Fruit fly (Drosophila melanogaster) whole organism, embryonic: ENCODE measurements around the gene Exn.

Experiments used
- ATbp ChIP-seq: fragments of 200-800 bp; sonication (Bioruptor generic); optimal IDR thresholded peaks from 2 replicates; lab custom pipeline; 2017; ENCODE audit warnings: missing biosample characterization, mild to moderate bottlenecking, missing genetic modification characterization, missing genetic modification reagents
- Atf3 ChIP-seq: fragments of 200-800 bp; sonication (Bioruptor generic); optimal IDR thresholded peaks from 3 replicates; lab custom pipeline; 2016; ENCODE audit warnings: missing biosample characterization, missing genetic modification characterization
- BEAF-32 ChIP-seq: fragments of 200-800 bp; sonication (Bioruptor generic); optimal IDR thresholded peaks from 3 replicates; lab custom pipeline; 2017; ENCODE audit warnings: missing biosample characterization, missing genetic modification characterization, mild to moderate bottlenecking, moderate library complexity, missing genetic modification reagents
- CG10274 ChIP-seq: fragments of 200-800 bp; sonication (Bioruptor generic); optimal IDR thresholded peaks from 3 replicates; lab custom pipeline; 2017; ENCODE audit warnings: missing biosample characterization, mild to moderate bottlenecking, missing genetic modification characterization
- CG10431 ChIP-seq: fragments of 200-800 bp; sonication (Bioruptor generic); optimal IDR thresholded peaks from 3 replicates; lab custom pipeline; 2018; ENCODE audit warnings: missing biosample characterization, mild to moderate bottlenecking, missing genetic modification characterization
- CG12942 ChIP-seq: fragments of 200-800 bp; sonication (Bioruptor generic); optimal IDR thresholded peaks from 3 replicates; lab custom pipeline; 2016; ENCODE audit warnings: missing biosample characterization, missing genetic modification characterization
- CG13775 ChIP-seq: fragments of 200-800 bp; sonication (Bioruptor generic); optimal IDR thresholded peaks from 3 replicates; lab custom pipeline; 2017; ENCODE audit warnings: missing biosample characterization, mild to moderate bottlenecking, missing genetic modification characterization
- CG14667 ChIP-seq: fragments of 200-800 bp; sonication (Bioruptor generic); IDR thresholded peaks from 2 replicates; pipeline ENCODE4 v1.3.6; 2022; ENCODE audit warnings: missing biosample characterization, missing genetic modification characterization
- CG1647 ChIP-seq: fragments of 200-800 bp; sonication (Bioruptor generic); optimal IDR thresholded peaks from 3 replicates; lab custom pipeline; 2016; ENCODE audit warnings: missing biosample characterization, missing genetic modification characterization
- CG16813 ChIP-seq: fragments of 200-800 bp; sonication (Bioruptor generic); IDR thresholded peaks from 3 replicates; pipeline ENCODE4 v1.3.6; 2022; ENCODE audit warnings: missing biosample characterization, missing genetic modification characterization; ENCODE audit not compliant: partially characterized antibody
- CG18476 ChIP-seq: fragments of 200-800 bp; sonication (Bioruptor generic); optimal IDR thresholded peaks from 2 replicates; lab custom pipeline; 2016; ENCODE audit warnings: missing biosample characterization, mild to moderate bottlenecking, missing genetic modification characterization
- CG18599 ChIP-seq: fragments of 200-800 bp; sonication (Bioruptor generic); optimal IDR thresholded peaks from 3 replicates; lab custom pipeline; 2017; ENCODE audit warnings: missing biosample characterization, missing genetic modification characterization, mild to moderate bottlenecking, moderate library complexity, missing genetic modification reagents
- CG18619 ChIP-seq: fragments of 200-800 bp; sonication (Bioruptor generic); optimal IDR thresholded peaks from 3 replicates; lab custom pipeline; 2017; ENCODE audit warnings: missing biosample characterization, mild to moderate bottlenecking, missing genetic modification characterization
- CG33213 ChIP-seq: fragments of 200-800 bp; sonication (Bioruptor generic); optimal IDR thresholded peaks from 3 replicates; lab custom pipeline; 2016; ENCODE audit warnings: missing biosample characterization, missing genetic modification characterization
- CG34224 ChIP-seq: fragments of 200-800 bp; sonication (Bioruptor generic); IDR thresholded peaks from 3 replicates; pipeline ENCODE4 v1.3.6; 2022; ENCODE audit warnings: missing biosample characterization, missing genetic modification characterization; ENCODE audit not compliant: partially characterized antibody
- CG34422 ChIP-seq: fragments of 200-800 bp; sonication (Bioruptor generic); IDR thresholded peaks from 3 replicates; pipeline ENCODE4 v1.3.6; 2022; ENCODE audit warnings: missing biosample characterization, missing genetic modification characterization
- CG3995 ChIP-seq: fragments of 200-800 bp; sonication (Bioruptor generic); optimal IDR thresholded peaks from 3 replicates; lab custom pipeline; 2016; ENCODE audit warnings: missing biosample characterization, missing genetic modification characterization
- CG4424 ChIP-seq: fragments of 200-800 bp; sonication (Bioruptor generic); optimal IDR thresholded peaks from 3 replicates; lab custom pipeline; 2016; ENCODE audit warnings: missing biosample characterization, missing genetic modification characterization
- CG8290 ChIP-seq, 3 experiments: fragments of 200-800 bp; sonication (Bioruptor generic); optimal IDR thresholded peaks; 2 replicates each; lab custom pipeline; 2016 to 2019; ENCODE audit warnings: missing biosample characterization in 3 of 3, missing genetic modification characterization in 3 of 3, mild to moderate bottlenecking in 2 of 3, moderate library complexity in 1 of 3
- CG9727 ChIP-seq: fragments of 200-800 bp; sonication (Bioruptor generic); optimal IDR thresholded peaks from 3 replicates; lab custom pipeline; 2017; ENCODE audit warnings: missing biosample characterization, mild to moderate bottlenecking, missing genetic modification characterization
- Drgx ChIP-seq: fragments of 200-800 bp; sonication (Bioruptor generic); IDR thresholded peaks from 2 replicates; pipeline ENCODE4 v1.3.6; 2022; ENCODE audit warnings: missing biosample characterization, missing genetic modification characterization
- Fer1 ChIP-seq: fragments of 200-800 bp; sonication (Bioruptor generic); optimal IDR thresholded peaks from 2 replicates; lab custom pipeline; 2017; ENCODE audit warnings: missing biosample characterization, mild to moderate bottlenecking, missing genetic modification characterization
- GATAe ChIP-seq: fragments of 200-800 bp; sonication (Bioruptor generic); conservative IDR thresholded peaks from 2 replicates; pipeline ENCODE4 v1.3.6; 2022; ENCODE audit warnings: missing biosample characterization, missing genetic modification characterization
- Mrtf ChIP-seq: fragments of 200-800 bp; sonication (Bioruptor generic); IDR thresholded peaks from 3 replicates; pipeline ENCODE4 v1.3.6; 2022; ENCODE audit warnings: missing biosample characterization, missing genetic modification characterization
- NfI ChIP-seq: fragments of 200-800 bp; sonication (Bioruptor generic); optimal IDR thresholded peaks from 3 replicates; lab custom pipeline; 2018; ENCODE audit warnings: missing biosample characterization, mild to moderate bottlenecking, missing genetic modification characterization, moderate library complexity
- Oli ChIP-seq: fragments of 200-800 bp; sonication (Bioruptor generic); optimal IDR thresholded peaks from 2 replicates; lab custom pipeline; 2018; ENCODE audit warnings: missing biosample characterization, mild to moderate bottlenecking, missing genetic modification characterization, moderate library complexity
- Optix ChIP-seq: fragments of 200-800 bp; sonication (Bioruptor generic); IDR thresholded peaks from 3 replicates; pipeline ENCODE4 v1.3.6; 2022; ENCODE audit warnings: missing biosample characterization, missing genetic modification characterization
- Scr ChIP-seq: fragments of 200-800 bp; sonication (Bioruptor generic); IDR thresholded peaks from 2 replicates; pipeline ENCODE4 v1.3.6; 2022; ENCODE audit warnings: missing biosample characterization, missing genetic modification characterization; ENCODE audit not compliant: partially characterized antibody
- ab ChIP-seq: fragments of 200-800 bp; sonication (Bioruptor generic); optimal IDR thresholded peaks from 2 replicates; lab custom pipeline; 2016; ENCODE audit warnings: missing biosample characterization, missing genetic modification characterization
- bab2 ChIP-seq: fragments of 200-800 bp; sonication (Bioruptor generic); optimal IDR thresholded peaks from 2 replicates; lab custom pipeline; 2016; ENCODE audit warnings: missing biosample characterization, missing genetic modification characterization
- bbx ChIP-seq: fragments of 200-800 bp; sonication (Bioruptor generic); IDR thresholded peaks from 2 replicates; pipeline ENCODE4 v1.3.6; 2022; ENCODE audit warnings: missing biosample characterization, missing genetic modification characterization; ENCODE audit not compliant: partially characterized antibody
- insv ChIP-seq, 2 experiments: fragments of 200-800 bp; sonication (Bioruptor generic); optimal IDR thresholded peaks; 3 replicates each; lab custom pipeline; 2016 to 2018; ENCODE audit warnings: missing biosample characterization in 2 of 2, missing genetic modification characterization in 2 of 2
- klu ChIP-seq: fragments of 200-800 bp; sonication (Bioruptor generic); IDR thresholded peaks from 2 replicates; pipeline ENCODE4 v1.3.6; 2022; ENCODE audit warnings: missing biosample characterization, missing genetic modification characterization
- kni ChIP-seq: fragments of 200-800 bp; sonication (Bioruptor generic); optimal IDR thresholded peaks from 3 replicates; lab custom pipeline; 2017; ENCODE audit warnings: mild to moderate bottlenecking, missing biosample characterization, missing genetic modification reagents, missing genetic modification characterization
- mirr ChIP-seq: fragments of 200-800 bp; sonication (Bioruptor generic); optimal IDR thresholded peaks from 3 replicates; lab custom pipeline; 2018; ENCODE audit warnings: missing biosample characterization, mild to moderate bottlenecking, missing genetic modification characterization
- pan ChIP-seq, 4 experiments: fragments of >200 bp in 3 of 4; fragments of 200-800 bp in 1 of 4; sonication (Bioruptor generic) in 1 of 4; optimal IDR thresholded peaks in 3 of 4; IDR thresholded peaks in 1 of 4; 2 replicates each; pipeline versions ENCODE4 v1.3.6 to Lab custom; 2017 to 2022; ENCODE audit warnings: missing biosample characterization in 2 of 4, missing genetic modification characterization in 2 of 4, mixed read lengths in 1 of 4
- pfk ChIP-seq: fragments of 200-800 bp; sonication (Bioruptor generic); optimal IDR thresholded peaks from 2 replicates; lab custom pipeline; 2018; ENCODE audit warnings: missing biosample characterization, mild to moderate bottlenecking, missing genetic modification characterization, moderate library complexity
- ro ChIP-seq: fragments of 200-800 bp; sonication (Bioruptor generic); IDR thresholded peaks from 2 replicates; pipeline ENCODE4 v1.3.6; 2022; ENCODE audit warnings: missing biosample characterization, missing genetic modification characterization
- sens ChIP-seq: fragments of 200-800 bp; sonication (Bioruptor generic); peaks from one replicate; lab custom pipeline; 2016; ENCODE audit warnings: missing biosample characterization, missing genetic modification characterization
- sr ChIP-seq: fragments of 200-800 bp; sonication (Bioruptor generic); IDR thresholded peaks from 3 replicates; pipeline ENCODE4 v1.3.6; 2022; ENCODE audit warnings: missing biosample characterization, missing genetic modification characterization
- sug ChIP-seq: fragments of 200-800 bp; optimal IDR thresholded peaks from 2 replicates; lab custom pipeline; 2019; ENCODE audit warnings: missing biosample characterization, mild to moderate bottlenecking, missing genetic modification characterization, moderate library complexity
- tgo ChIP-seq: fragments of 200-800 bp; sonication (Bioruptor generic); IDR thresholded peaks from 3 replicates; pipeline ENCODE4 v1.3.6; 2022; ENCODE audit warnings: missing biosample characterization, missing genetic modification characterization
- tll ChIP-seq, 2 experiments: fragments of 200-800 bp in 1 of 2; fragments of >200 bp in 1 of 2; sonication (Bioruptor generic) in 1 of 2; optimal IDR thresholded peaks; 2 replicates each; lab custom pipeline; 2017 to 2019; ENCODE audit warnings: missing biosample characterization in 2 of 2, missing genetic modification characterization in 2 of 2, mild to moderate bottlenecking in 1 of 2, moderate library complexity in 1 of 2
- tna ChIP-seq: fragments of 200-800 bp; sonication (Bioruptor generic); IDR thresholded peaks from 2 replicates; pipeline ENCODE4 v1.3.6; 2022; ENCODE audit warnings: missing biosample characterization, missing genetic modification characterization; ENCODE audit not compliant: partially characterized antibody
- twi ChIP-seq: fragments of 200-800 bp; optimal IDR thresholded peaks from 2 replicates; lab custom pipeline; 2019; ENCODE audit warnings: missing biosample characterization, mild to moderate bottlenecking, missing genetic modification characterization, moderate library complexity
- zf30C ChIP-seq: fragments of 200-800 bp; sonication (Bioruptor generic); optimal IDR thresholded peaks from 3 replicates; lab custom pipeline; 2018; ENCODE audit warnings: missing biosample characterization, mild to moderate bottlenecking, missing genetic modification characterization

Exn gene

DNA sequence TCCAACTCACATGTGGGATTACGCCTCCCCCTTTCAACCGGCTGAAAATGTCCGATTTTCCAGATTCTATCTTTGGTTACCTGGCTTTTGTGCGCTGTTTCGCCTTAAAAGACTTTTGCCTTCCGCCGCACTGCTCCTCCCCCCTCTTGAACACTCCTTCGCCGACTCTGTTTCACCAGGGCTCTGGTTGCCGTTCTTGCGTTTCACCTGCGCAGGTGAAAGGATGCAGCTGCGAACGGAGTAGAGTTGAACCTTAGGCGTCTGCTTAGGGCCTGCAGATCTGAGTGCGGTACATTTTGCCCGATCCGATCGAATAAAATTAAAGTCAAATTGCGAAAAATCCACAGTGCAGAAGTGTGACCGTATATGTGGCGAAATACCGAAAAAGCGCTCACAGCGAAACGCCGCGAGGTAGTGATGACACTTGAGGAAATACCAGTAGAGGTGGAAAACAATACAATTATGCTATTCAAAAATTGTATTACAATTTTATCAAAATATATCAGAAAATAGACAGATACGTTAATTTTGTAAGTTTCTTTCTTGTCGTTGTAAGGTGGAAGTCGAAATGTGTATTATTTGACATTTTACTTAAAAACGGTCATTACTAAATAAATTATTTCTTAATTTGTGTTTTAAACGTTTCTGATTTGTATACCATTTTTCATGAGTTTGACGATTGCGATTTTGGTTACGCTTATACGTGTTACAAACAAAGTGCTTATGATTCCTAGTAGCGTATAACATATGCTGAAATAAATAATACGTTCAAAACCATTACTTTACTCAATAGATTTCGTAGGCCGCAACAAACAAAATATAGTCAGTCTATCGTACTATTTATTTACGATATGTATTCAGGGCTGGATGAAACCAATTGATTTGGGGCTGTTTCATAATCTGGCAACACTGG is 46.1 kb downstream of the Exn start, which contains the start of the genes CG6664 and CG7728 (continued):
- TF ChIP-seq Mrtf (GFP tag; lab: Robert Waterston, UW) (no peak; the same call in 2 of the 3 replicates), Scr (GFP tag; lab: Robert Waterston, UW) (peak; percentile 64), CG8290 (GFP tag; optimal IDR thresholded peaks at IDR 0.05; lab: Kevin White, UChicago) (peak; percentile 5), CG8290 (tag; optimal IDR thresholded peaks at IDR 0.05; lab: Kevin White, UChicago) (peak; percentile 27 to 47), klu (GFP tag; lab: Robert Waterston, UW) (no peak), CG3995 (GFP tag; lab: Kevin White, UChicago) (no peak), ab (GFP tag; lab: Kevin White, UChicago) (peak; percentile 9), pfk (GFP tag; lab: Kevin White, UChicago) (no peak), tgo (GFP tag; lab: Robert Waterston, UW) (peak; percentile 37; the same call in 1 of the 3 replicates), sens (GFP tag; lab: Kevin White, UChicago) (peak; percentile 84), sug (tag; lab: Kevin White, UChicago) (peak; percentile 60), CG18599 (GFP tag; lab: Kevin White, UChicago) (peak; percentile 13), insv (GFP tag; optimal IDR thresholded peaks at IDR 0.05; lab: Kevin White, UChicago) (no peak), Atf3 (GFP tag; lab: Kevin White, UChicago) (peak; percentile 19), Optix (GFP tag; lab: Robert Waterston, UW) (no peak), sr (GFP tag; lab: Robert Waterston, UW) (no peak), CG16813 (GFP tag; lab: Robert Waterston, UW) (peak; percentile 56; the same call in 2 of the 3 replicates), BEAF-32 (peak; percentile 80), Oli (tag; lab: Kevin White, UChicago) (peak; percentile 34), twi (tag; lab: Kevin White, UChicago) (peak; percentile 25), mirr (GFP tag; lab: Kevin White, UChicago) (peak; percentile 38), bab2 (peak; percentile 38), Drgx (GFP tag; lab: Robert Waterston, UW) (peak; percentile 38), GATAe (GFP tag; lab: Robert Waterston, UW) (no peak), bbx (peak; percentile 41), zf30C (GFP tag; lab: Kevin White, UChicago) (no peak), CG18476 (peak; percentile 40), Fer1 (GFP tag; lab: Kevin White, UChicago) (peak; percentile 28), CG12942 (GFP tag; lab: Kevin White, UChicago) (peak; percentile 40), CG33213 (GFP tag; lab: Kevin White, UChicago) (peak; percentile 32), CG10431 (GFP tag; lab: Kevin White, UChicago) (peak; percentile 4), CG34422 (GFP tag; lab: Robert Waterston, UW) (peak; percentile 52), CG10274 (GFP tag; lab: Kevin White, UChicago) (no peak), CG14667 (GFP tag; lab: Robert Waterston, UW) (peak; percentile 13; the same call in 1 of the 2 replicates), ATbp (peak; percentile 39), kni (GFP tag; lab: Kevin White, UChicago) (peak; percentile 43), pan (optimal IDR thresholded peaks at IDR 0.05; lab: Kevin White, UChicago) (no peak), pan (GFP tag; optimal IDR thresholded peaks at IDR 0.05 in 1 of 2, IDR thresholded peaks at IDR 0.05 in 1 of 2) (peak in 1 of 2 experiments; percentile 36), CG34224 (GFP tag; lab: Robert Waterston, UW) (peak; percentile 45; the same call in 2 of the 3 replicates), CG1647 (GFP tag; lab: Kevin White, UChicago) (peak; percentile 47), tna (GFP tag; lab: Robert Waterston, UW) (peak; percentile 31; the same call in 1 of the 2 replicates), ro (GFP tag; lab: Robert Waterston, UW) (no peak), tll (GFP tag; optimal IDR thresholded peaks at IDR 0.05; lab: Kevin White, UChicago) (peak in 1 of 2 experiments; percentile 59), CG18619 (peak; percentile 68), CG9727 (GFP tag; lab: Kevin White, UChicago) (peak; percentile 67), CG4424 (GFP tag; lab: Kevin White, UChicago) (peak; percentile 16), NfI (GFP tag; lab: Kevin White, UChicago) (peak; percentile 38), CG13775 (GFP tag; lab: Kevin White, UChicago) (peak; percentile 80)
